Worm (Caenorhabditis elegans) whole organism, mixed stage, embryonic: ENCODE data around the gene cal-8.
A peak's percentile ranks its signal among the peaks of the same experiment; 100 is the strongest.

Experiments
- M03D4.4 ChIP-seq: sonication (generic microtip); optimal IDR thresholded peaks from 2 replicates; lab custom pipeline; 2017; ENCODE audit warnings: mild to moderate bottlenecking, missing genetic modification characterization, missing compliant biosample characterization
- bed-3 ChIP-seq: fragments of 200-800 bp; sonication (Bioruptor generic); optimal IDR thresholded peaks from 3 replicates; lab custom pipeline; 2018; ENCODE audit warnings: mild to moderate bottlenecking, missing genetic modification characterization, moderate library complexity, missing compliant biosample characterization
- blmp-1 ChIP-seq: fragments of 150-350 bp; optimal IDR thresholded peaks from 2 replicates; lab custom pipeline; 2014; ENCODE audit warnings: missing biosample characterization, missing genetic modification characterization
- ceh-39 ChIP-seq: fragments of 150-350 bp; optimal IDR thresholded peaks from 2 replicates; lab custom pipeline; 2014; ENCODE audit warnings: missing biosample characterization, missing genetic modification characterization
- ceh-43 ChIP-seq: fragments of 200-800 bp; sonication (Bioruptor generic); optimal IDR thresholded peaks from 2 replicates; lab custom pipeline; 2018; ENCODE audit warnings: mild to moderate bottlenecking, missing genetic modification characterization, moderate library complexity, missing compliant biosample characterization
- ceh-83 ChIP-seq: fragments of 200-800 bp; sonication (Bioruptor generic); optimal IDR thresholded peaks from 2 replicates; lab custom pipeline; 2018; ENCODE audit warnings: mild to moderate bottlenecking, missing genetic modification characterization, missing compliant biosample characterization
- ces-1 ChIP-seq: fragments of 150-350 bp; optimal IDR thresholded peaks from 2 replicates; lab custom pipeline; 2014; ENCODE audit warnings: missing biosample characterization, missing genetic modification reagents, missing genetic modification characterization
- cnd-1 ChIP-seq: fragments of 200-800 bp; sonication (Bioruptor generic); optimal IDR thresholded peaks from 2 replicates; lab custom pipeline; 2018; ENCODE audit warnings: mild to moderate bottlenecking, missing genetic modification characterization, missing compliant biosample characterization
- drap-1 ChIP-seq: fragments of 200-800 bp; sonication (Bioruptor generic); optimal IDR thresholded peaks from 3 replicates; lab custom pipeline; 2018; ENCODE audit warnings: mild to moderate bottlenecking, missing genetic modification characterization, missing compliant biosample characterization
- elt-1 ChIP-seq: sonication (generic microtip); optimal IDR thresholded peaks from 2 replicates; lab custom pipeline; 2017; ENCODE audit warnings: missing genetic modification characterization, mild to moderate bottlenecking, missing compliant biosample characterization, antibody characterized with exemption, moderate library complexity, borderline replicate concordance; ENCODE audit not compliant: insufficient read depth
- flh-1 ChIP-seq: fragments of 200-800 bp; sonication (Bioruptor generic); optimal IDR thresholded peaks from 2 replicates; lab custom pipeline; 2018; ENCODE audit warnings: mild to moderate bottlenecking, missing genetic modification characterization, moderate library complexity, missing compliant biosample characterization
- ham-2 ChIP-seq: fragments of 200-800 bp; sonication (Bioruptor generic); optimal IDR thresholded peaks from 2 replicates; lab custom pipeline; 2018; ENCODE audit warnings: mild to moderate bottlenecking, missing genetic modification characterization, missing compliant biosample characterization
- hlh-1 ChIP-seq: fragments of 150-350 bp; optimal IDR thresholded peaks from 2 replicates; lab custom pipeline; 2014; ENCODE audit warnings: missing biosample characterization, missing genetic modification reagents, missing genetic modification characterization
- lin-13 ChIP-seq: fragments of 150-350 bp; optimal IDR thresholded peaks from 2 replicates; lab custom pipeline; 2014; ENCODE audit warnings: missing biosample characterization, missing genetic modification characterization
- lin-32 ChIP-seq: fragments of 200-800 bp; sonication (Bioruptor generic); optimal IDR thresholded peaks from 2 replicates; lab custom pipeline; 2018; ENCODE audit warnings: mild to moderate bottlenecking, missing genetic modification characterization, missing compliant biosample characterization
- lsy-2 ChIP-seq: fragments of 150-350 bp; optimal IDR thresholded peaks from 2 replicates; lab custom pipeline; 2014; ENCODE audit warnings: missing biosample characterization, missing genetic modification characterization
- mab-5 ChIP-seq: fragments of 150-350 bp; optimal IDR thresholded peaks from 2 replicates; lab custom pipeline; 2014; ENCODE audit warnings: missing biosample characterization, missing genetic modification characterization
- mep-1 ChIP-seq: fragments of 150-350 bp; optimal IDR thresholded peaks from 2 replicates; lab custom pipeline; 2017; ENCODE audit warnings: missing biosample characterization, missing genetic modification reagents, missing genetic modification characterization, inconsistent platforms
- mls-2 ChIP-seq: sonication (generic microtip); optimal IDR thresholded peaks from 2 replicates; lab custom pipeline; 2016; ENCODE audit warnings: mild to moderate bottlenecking, missing genetic modification characterization, moderate library complexity, missing compliant biosample characterization
- nhr-12 ChIP-seq: fragments of 150-350 bp; optimal IDR thresholded peaks from 2 replicates; lab custom pipeline; 2014; ENCODE audit warnings: missing biosample characterization, missing genetic modification characterization
- nhr-2 ChIP-seq: fragments of 150-350 bp; optimal IDR thresholded peaks from 2 replicates; lab custom pipeline; 2014; ENCODE audit warnings: missing biosample characterization, missing genetic modification characterization
- nhr-237 ChIP-seq: fragments of 150-350 bp; optimal IDR thresholded peaks from 2 replicates; lab custom pipeline; 2014; ENCODE audit warnings: missing biosample characterization, missing genetic modification characterization
- nhr-28 ChIP-seq: fragments of 150-350 bp; optimal IDR thresholded peaks from 2 replicates; lab custom pipeline; 2014; ENCODE audit warnings: missing biosample characterization, missing genetic modification characterization
- nhr-76 ChIP-seq: sonication (generic microtip); optimal IDR thresholded peaks from 2 replicates; lab custom pipeline; 2017; ENCODE audit warnings: missing biosample characterization, missing genetic modification characterization
- pha-4 ChIP-seq: fragments of 150-350 bp; optimal IDR thresholded peaks from 2 replicates; lab custom pipeline; 2018; ENCODE audit warnings: missing biosample characterization, missing genetic modification reagents, missing genetic modification characterization
- sem-2 ChIP-seq: fragments of 200-800 bp; sonication (Bioruptor generic); optimal IDR thresholded peaks from 2 replicates; lab custom pipeline; 2018; ENCODE audit warnings: mild to moderate bottlenecking, missing genetic modification characterization, missing compliant biosample characterization
- snpc-4 ChIP-seq: fragments of 150-350 bp; optimal IDR thresholded peaks from 2 replicates; lab custom pipeline; 2014; ENCODE audit warnings: missing biosample characterization, missing genetic modification characterization
- sptf-1 ChIP-seq: sonication (generic microtip); optimal IDR thresholded peaks from 2 replicates; lab custom pipeline; 2017; ENCODE audit warnings: mild to moderate bottlenecking, missing genetic modification characterization, moderate library complexity, missing compliant biosample characterization
- tbx-8 ChIP-seq: fragments of 200-800 bp; sonication (Bioruptor generic); optimal IDR thresholded peaks from 2 replicates; lab custom pipeline; 2018; ENCODE audit warnings: mild to moderate bottlenecking, missing genetic modification characterization, moderate library complexity, missing compliant biosample characterization
- unc-120 ChIP-seq: sonication (generic microtip); optimal IDR thresholded peaks from 2 replicates; lab custom pipeline; 2017; ENCODE audit warnings: missing genetic modification characterization, missing compliant biosample characterization; ENCODE audit not compliant: poor library complexity, severe bottlenecking
- unc-39 ChIP-seq: fragments of 150-350 bp; optimal IDR thresholded peaks from 2 replicates; lab custom pipeline; 2014; ENCODE audit warnings: missing biosample characterization, missing genetic modification characterization
- unc-62 ChIP-seq: fragments of 150-350 bp; optimal IDR thresholded peaks from 2 replicates; lab custom pipeline; 2014; ENCODE audit warnings: missing biosample characterization, missing genetic modification reagents, missing genetic modification characterization
- zip-8 ChIP-seq: fragments of 150-350 bp; optimal IDR thresholded peaks from 2 replicates; lab custom pipeline; 2014; ENCODE audit warnings: missing biosample characterization, missing genetic modification characterization
- ztf-11 ChIP-seq: fragments of 150-350 bp; optimal IDR thresholded peaks from 2 replicates; lab custom pipeline; 2014; ENCODE audit warnings: missing biosample characterization, missing genetic modification characterization

Gene cal-8

ce11 chrII:5449620-5450019 is 32.2 kb downstream of the cal-8 start:
- TF ChIP-seq sptf-1 (no peak), nhr-237 (tag; lab: Kevin White, UChicago) (no peak), tbx-8 (no peak), nhr-12 (tag; lab: Kevin White, UChicago) (no peak), zip-8 (tag; lab: Kevin White, UChicago) (no peak), nhr-76 (no peak), nhr-2 (no peak), lsy-2 (no peak), ces-1 (no peak), ham-2 (GFP tag; lab: Kevin White, UChicago) (no peak), mls-2 (tag; lab: Kevin White, UChicago) (no peak), sem-2 (no peak), cnd-1 (no peak)

- TF ChIP-seq hlh-1 (tag; lab: Kevin White, UChicago) (peak; percentile 87), ceh-83 (no peak), unc-62 (GFP tag; lab: Kevin White, UChicago) (peak; percentile 8), pha-4 (tag; lab: Kevin White, UChicago) (no peak)
Measured at ce11 chrII:5449219-5449618, 32.6 kb downstream of the cal-8 start.

ce11 chrII:5447381-5447780 is 34.5 kb downstream of the cal-8 start, which contains the start of gene cex-1:
TSS of gene cex-1 (plus strand) at chrII:5447681.
- TF ChIP-seq mab-5 (no peak), blmp-1 (no peak), unc-39 (no peak), sem-2 (no peak)

- TF ChIP-seq snpc-4 (no peak), ztf-11 (no peak), nhr-76 (no peak), zip-8 (tag; lab: Kevin White, UChicago) (no peak), flh-1 (GFP tag; lab: Kevin White, UChicago) (no peak), lin-32 (no peak), ceh-83 (no peak), nhr-2 (no peak)
- TF ChIP-seq, all 35 proteins: peak for 0
Measured at ce11 chrII:5446506-5446905, 35.3 kb downstream of the cal-8 start, which contains the start of gene nmr-1. TSS of gene nmr-1 (minus strand) at chrII:5446606.

ce11 chrII:5437586-5437985 is 44.3 kb downstream of the cal-8 start, which contains the start of gene F07F6.1:
TSS of gene F07F6.1 (plus strand) at chrII:5437886.
- no peak for TF ChIP-seq elt-1 (tag; lab: Kevin White, UChicago)
- no peak for TF ChIP-seq cnd-1
- TF ChIP-seq tbx-8 = no peak
- TF ChIP-seq bed-3 = no peak
- no peak for TF ChIP-seq lin-32
- no peak for TF ChIP-seq nhr-12 (tag; lab: Kevin White, UChicago)
- no peak for TF ChIP-seq mab-5
- no peak for TF ChIP-seq lin-13 (tag; lab: Kevin White, UChicago)
- TF ChIP-seq lsy-2 = no peak
- TF ChIP-seq unc-39 = no peak
- TF ChIP-seq zip-8 (tag; lab: Kevin White, UChicago) = no peak
- TF ChIP-seq unc-120 (tag; lab: Kevin White, UChicago) = no peak
- TF ChIP-seq blmp-1 = no peak
- TF ChIP-seq mep-1 (tag; lab: Kevin White, UChicago) = no peak
- TF ChIP-seq ceh-39 (tag; lab: Kevin White, UChicago) = no peak
- TF ChIP-seq M03D4.4 (tag; lab: Kevin White, UChicago) = no peak

- no peak for TF ChIP-seq bed-3
- no peak for TF ChIP-seq nhr-28
- no peak for TF ChIP-seq nhr-2
- TF ChIP-seq nhr-237 (tag; lab: Kevin White, UChicago) = no peak
- TF ChIP-seq snpc-4 = no peak
- no peak for TF ChIP-seq pha-4 (tag; lab: Kevin White, UChicago)
- no peak for TF ChIP-seq sptf-1
- TF ChIP-seq drap-1 = no peak
- TF ChIP-seq ceh-43 = no peak
- TF ChIP-seq unc-120 (tag; lab: Kevin White, UChicago) = no peak
Measured at ce11 chrII:5436833-5437232, 45.0 kb downstream of the cal-8 start, which contains the start of gene dct-5. TSS of gene dct-5 (minus strand) at chrII:5436933.
